Worm (Caenorhabditis elegans): ENCODE data around the gene clec-178.

DNA sequence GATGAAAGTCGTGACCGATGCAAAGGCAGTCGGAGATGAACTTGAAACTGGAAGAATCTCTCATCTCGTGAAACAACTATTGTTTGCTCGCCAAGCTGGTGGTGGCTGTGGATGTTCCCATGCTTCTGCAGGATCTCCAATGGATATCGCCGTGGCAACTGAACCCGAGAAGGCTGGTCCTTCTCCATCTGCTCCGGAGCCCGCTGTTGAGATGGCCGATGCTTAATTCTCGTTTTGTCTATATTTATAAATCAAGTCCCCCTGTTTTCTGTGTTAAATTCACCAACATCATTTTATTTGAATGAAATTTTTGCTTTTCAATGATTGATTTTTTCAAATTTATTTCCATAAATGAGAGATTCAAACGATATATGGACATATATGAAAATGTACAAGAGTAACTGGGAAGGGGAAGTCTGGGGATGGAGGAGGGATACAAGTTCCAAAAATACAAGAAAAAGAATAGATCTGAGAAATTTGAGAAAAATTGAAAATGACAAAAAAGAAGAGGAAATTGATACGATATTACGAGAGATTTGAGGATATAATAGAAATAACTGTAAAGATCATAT, 2.9 kb upstream of the clec-178 start:
- TF ChIP-seq dmd-4 (tag; optimal IDR thresholded peaks at IDR 0.05) = no peak
- peak in 1 of 2 experiments; percentile 10 for TF ChIP-seq lsy-2 (tag; optimal IDR thresholded peaks at IDR 0.05)
- TF ChIP-seq lin-13 (GFP tag; optimal IDR thresholded peaks at IDR 0.05) = no peak
- no peak for TF ChIP-seq unc-39 (tag; optimal IDR thresholded peaks at IDR 0.05)
- TF ChIP-seq nhr-77 (tag; optimal IDR thresholded peaks at IDR 0.05) = no peak
